Fruit fly (Drosophila melanogaster) whole organism, embryonic: ENCODE results near the gene Cdc42.
A peak's percentile ranks its signal among the peaks of the same experiment; 100 is the strongest.

Source experiments
- Aef1 ChIP-seq: fragments of 200-800 bp; sonication (Bioruptor generic); IDR thresholded peaks from 3 replicates; pipeline ENCODE4 v1.3.6; 2022; ENCODE audit warnings: missing biosample characterization, missing genetic modification characterization
- Bteb2 ChIP-seq: fragments of 200-800 bp; sonication (Bioruptor generic); optimal IDR thresholded peaks from 2 replicates; lab custom pipeline; 2016; ENCODE audit warnings: missing biosample characterization, missing genetic modification characterization
- CG10366 ChIP-seq: fragments of 200-800 bp; sonication (Bioruptor generic); IDR thresholded peaks from 2 replicates; pipeline ENCODE4 v1.3.6; 2022; ENCODE audit warnings: missing biosample characterization, missing genetic modification characterization
- CG10462 ChIP-seq: fragments of 200-800 bp; sonication (Bioruptor generic); optimal IDR thresholded peaks from 2 replicates; lab custom pipeline; 2016; ENCODE audit warnings: missing biosample characterization, missing genetic modification characterization
- CG10565 ChIP-seq: fragments of 200-800 bp; sonication (Bioruptor generic); optimal IDR thresholded peaks from 3 replicates; lab custom pipeline; 2016; ENCODE audit warnings: missing biosample characterization, mild to moderate bottlenecking, missing genetic modification characterization
- CG12155 ChIP-seq: fragments of 200-800 bp; sonication (Bioruptor generic); optimal IDR thresholded peaks from 3 replicates; lab custom pipeline; 2016; ENCODE audit warnings: missing biosample characterization, missing genetic modification characterization
- CG1233 ChIP-seq: fragments of 200-800 bp; sonication (Bioruptor generic); optimal IDR thresholded peaks from 4 replicates; lab custom pipeline; 2018; ENCODE audit warnings: missing biosample characterization, mild to moderate bottlenecking, missing genetic modification characterization
- CG12744 ChIP-seq: fragments of 200-800 bp; sonication (Bioruptor generic); optimal IDR thresholded peaks from 2 replicates; lab custom pipeline; 2016; ENCODE audit warnings: missing biosample characterization, missing genetic modification characterization
- CG13123 ChIP-seq: fragments of 200-800 bp; sonication (Bioruptor generic); optimal IDR thresholded peaks from 2 replicates; lab custom pipeline; 2016; ENCODE audit warnings: missing biosample characterization, missing genetic modification characterization
- CG13296 ChIP-seq: fragments of 200-800 bp; sonication (Bioruptor generic); optimal IDR thresholded peaks from 3 replicates; lab custom pipeline; 2018; ENCODE audit warnings: missing biosample characterization, mild to moderate bottlenecking, missing genetic modification characterization
- CG15479 ChIP-seq: fragments of 200-800 bp; sonication (Bioruptor generic); optimal IDR thresholded peaks from 3 replicates; lab custom pipeline; 2019; ENCODE audit warnings: missing biosample characterization, mild to moderate bottlenecking, missing genetic modification characterization, moderate library complexity
- CG1647 ChIP-seq: fragments of 200-800 bp; sonication (Bioruptor generic); optimal IDR thresholded peaks from 3 replicates; lab custom pipeline; 2016; ENCODE audit warnings: missing biosample characterization, missing genetic modification characterization
- CG16779 ChIP-seq: fragments of 200-800 bp; sonication (Bioruptor generic); IDR thresholded peaks from 2 replicates; pipeline ENCODE4 v1.3.6; 2022; ENCODE audit warnings: missing biosample characterization, missing genetic modification characterization
- CG17361 ChIP-seq: fragments of 200-800 bp; sonication (Bioruptor generic); IDR thresholded peaks from 3 replicates; pipeline ENCODE4 v1.3.6; 2022; ENCODE audit warnings: missing biosample characterization, missing genetic modification characterization
- CG2875 ChIP-seq: fragments of 200-800 bp; sonication (Bioruptor generic); optimal IDR thresholded peaks from 2 replicates; lab custom pipeline; 2017; ENCODE audit warnings: missing biosample characterization, mild to moderate bottlenecking, missing genetic modification characterization, missing genetic modification reagents
- CG30403 ChIP-seq: fragments of 200-800 bp; sonication (Bioruptor generic); optimal IDR thresholded peaks from 3 replicates; lab custom pipeline; 2016; ENCODE audit warnings: missing biosample characterization, missing genetic modification characterization
- CG4282 ChIP-seq: fragments of 200-800 bp; sonication (Bioruptor generic); optimal IDR thresholded peaks from 2 replicates; lab custom pipeline; 2016; ENCODE audit warnings: missing biosample characterization, missing genetic modification characterization
- CG4404 ChIP-seq: fragments of 200-800 bp; sonication (Bioruptor generic); IDR thresholded peaks from 2 replicates; pipeline ENCODE4 v1.3.6; 2022; ENCODE audit warnings: missing biosample characterization, missing genetic modification characterization
- CG8281 ChIP-seq: fragments of 200-800 bp; sonication (Bioruptor generic); optimal IDR thresholded peaks from 2 replicates; lab custom pipeline; 2018; ENCODE audit warnings: missing biosample characterization, mild to moderate bottlenecking, missing genetic modification characterization, moderate library complexity
- CG9437 ChIP-seq: fragments of 200-800 bp; sonication (Bioruptor generic); optimal IDR thresholded peaks from 2 replicates; lab custom pipeline; 2018; ENCODE audit warnings: missing biosample characterization, mild to moderate bottlenecking, missing genetic modification characterization
- CkIIα-i1 ChIP-seq: fragments of 200-800 bp; sonication (Bioruptor generic); IDR thresholded peaks from 2 replicates; pipeline ENCODE4 v1.3.6; 2022; ENCODE audit warnings: missing biosample characterization, missing genetic modification characterization
- Elba2 ChIP-seq: fragments of 200-800 bp; sonication (Bioruptor generic); optimal IDR thresholded peaks from 3 replicates; lab custom pipeline; 2016; ENCODE audit warnings: missing biosample characterization, missing genetic modification characterization
- Gug ChIP-seq: fragments of 200-800 bp; sonication (Bioruptor generic); IDR thresholded peaks from 4 replicates; pipeline ENCODE4 v1.3.6; 2022; ENCODE audit warnings: missing biosample characterization, missing genetic modification characterization
- HLH3B ChIP-seq: fragments of 200-800 bp; sonication (Bioruptor generic); IDR thresholded peaks from 2 replicates; pipeline ENCODE4 v1.3.6; 2022; ENCODE audit warnings: missing biosample characterization, missing genetic modification characterization
- Hey ChIP-seq: fragments of 200-800 bp; sonication (Bioruptor generic); optimal IDR thresholded peaks from 3 replicates; lab custom pipeline; 2018; ENCODE audit warnings: missing biosample characterization, mild to moderate bottlenecking, missing genetic modification characterization
- Hr39 ChIP-seq: fragments of >200 bp; optimal IDR thresholded peaks from 2 replicates; lab custom pipeline; 2017
- Lpt ChIP-seq: fragments of >200 bp; optimal IDR thresholded peaks from 2 replicates; lab custom pipeline; 2018; ENCODE audit warnings: missing biosample characterization, missing genetic modification characterization
- Nf-YA ChIP-seq: fragments of 200-800 bp; sonication (Bioruptor generic); IDR thresholded peaks from 2 replicates; pipeline ENCODE4 v1.3.6; 2022; ENCODE audit warnings: missing biosample characterization, missing genetic modification characterization
- Nf-YB ChIP-seq: fragments of 200-800 bp; sonication (Bioruptor generic); optimal IDR thresholded peaks from 3 replicates; lab custom pipeline; 2019; ENCODE audit warnings: missing biosample characterization, mild to moderate bottlenecking, missing genetic modification characterization, moderate library complexity
- NfI ChIP-seq: fragments of 200-800 bp; sonication (Bioruptor generic); optimal IDR thresholded peaks from 3 replicates; lab custom pipeline; 2018; ENCODE audit warnings: missing biosample characterization, mild to moderate bottlenecking, missing genetic modification characterization, moderate library complexity
- Sry-δ ChIP-seq: fragments of 200-800 bp; sonication (Bioruptor generic); optimal IDR thresholded peaks from 2 replicates; lab custom pipeline; 2016; ENCODE audit warnings: missing biosample characterization, missing genetic modification characterization
- bcd ChIP-seq: fragments of 200-800 bp; sonication (Bioruptor generic); optimal IDR thresholded peaks from 2 replicates; lab custom pipeline; 2017; ENCODE audit warnings: missing biosample characterization, mild to moderate bottlenecking, missing genetic modification characterization
- chinmo ChIP-seq: fragments of 200-800 bp; sonication (Bioruptor generic); IDR thresholded peaks from 4 replicates; pipeline ENCODE4 v1.3.6; 2022; ENCODE audit warnings: missing biosample characterization, missing genetic modification characterization; ENCODE audit not compliant: partially characterized antibody
- crp ChIP-seq, 2 experiments: fragments of 200-800 bp; sonication (Bioruptor generic); optimal IDR thresholded peaks; 2 replicates in 1 of 2; 3 replicates in 1 of 2; lab custom pipeline; 2017; ENCODE audit warnings: missing biosample characterization in 2 of 2, missing genetic modification characterization in 2 of 2, mild to moderate bottlenecking in 1 of 2, moderate library complexity in 1 of 2
- dmrt99B ChIP-seq: fragments of 200-800 bp; sonication (Bioruptor generic); optimal IDR thresholded peaks from 2 replicates; lab custom pipeline; 2018; ENCODE audit warnings: missing biosample characterization, mild to moderate bottlenecking, missing genetic modification characterization, moderate library complexity
- dpn ChIP-seq, 2 experiments: fragments of 200-800 bp; sonication (Bioruptor generic); optimal IDR thresholded peaks; 3 replicates each; lab custom pipeline; 2016; ENCODE audit warnings: missing biosample characterization in 2 of 2, missing genetic modification characterization in 2 of 2
- fd64A ChIP-seq: fragments of 200-800 bp; sonication (Bioruptor generic); optimal IDR thresholded peaks from 3 replicates; lab custom pipeline; 2018; ENCODE audit warnings: missing biosample characterization, mild to moderate bottlenecking, missing genetic modification characterization
- gem ChIP-seq: fragments of 200-800 bp; sonication (Bioruptor generic); optimal IDR thresholded peaks from 2 replicates; lab custom pipeline; 2019; ENCODE audit warnings: missing biosample characterization, mild to moderate bottlenecking, missing genetic modification characterization, moderate library complexity
- grau ChIP-seq: fragments of 200-800 bp; optimal IDR thresholded peaks from 3 replicates; lab custom pipeline; 2019; ENCODE audit warnings: missing biosample characterization, mild to moderate bottlenecking, missing genetic modification characterization, moderate library complexity
- maf-S ChIP-seq: fragments of 200-800 bp; sonication (Bioruptor generic); optimal IDR thresholded peaks from 2 replicates; lab custom pipeline; 2016; ENCODE audit warnings: missing biosample characterization, missing genetic modification characterization
- mld ChIP-seq: fragments of 200-800 bp; sonication (Bioruptor generic); IDR thresholded peaks from 3 replicates; pipeline ENCODE4 v1.3.6; 2022; ENCODE audit warnings: missing biosample characterization, missing genetic modification characterization; ENCODE audit not compliant: partially characterized antibody
- nerfin-1 ChIP-seq: fragments of 200-800 bp; sonication (Bioruptor generic); optimal IDR thresholded peaks from 3 replicates; lab custom pipeline; 2019; ENCODE audit warnings: missing biosample characterization, mild to moderate bottlenecking, missing genetic modification characterization, moderate library complexity
- peb ChIP-seq: fragments of 200-800 bp; sonication (Bioruptor generic); IDR thresholded peaks from 2 replicates; pipeline ENCODE4 v1.3.6; 2022; ENCODE audit warnings: missing biosample characterization, missing genetic modification characterization
- pho ChIP-seq: fragments of 200-800 bp; sonication (Bioruptor generic); optimal IDR thresholded peaks from 2 replicates; lab custom pipeline; 2016; ENCODE audit warnings: missing biosample characterization, missing genetic modification characterization
- run ChIP-seq: fragments of 200-800 bp; sonication (Bioruptor generic); optimal IDR thresholded peaks from 3 replicates; lab custom pipeline; 2018; ENCODE audit warnings: missing biosample characterization, mild to moderate bottlenecking, missing genetic modification characterization
- seq ChIP-seq: fragments of 200-800 bp; sonication (Bioruptor generic); IDR thresholded peaks from 2 replicates; pipeline ENCODE4 v1.3.6; 2022; ENCODE audit warnings: missing biosample characterization, missing genetic modification characterization
- slou ChIP-seq: fragments of 200-800 bp; sonication (Bioruptor generic); optimal IDR thresholded peaks from 3 replicates; lab custom pipeline; 2016; ENCODE audit warnings: missing biosample characterization, missing genetic modification characterization
- tin ChIP-seq: fragments of 200-800 bp; sonication (Bioruptor generic); optimal IDR thresholded peaks from 3 replicates; lab custom pipeline; 2016; ENCODE audit warnings: missing biosample characterization, missing genetic modification characterization
- tio ChIP-seq: fragments of 200-800 bp; sonication (Bioruptor generic); optimal IDR thresholded peaks from 2 replicates; lab custom pipeline; 2017; ENCODE audit warnings: missing biosample characterization, missing genetic modification characterization, inconsistent platforms
- vvl ChIP-seq: fragments of 200-800 bp; sonication (Bioruptor generic); IDR thresholded peaks from 2 replicates; pipeline ENCODE4 v1.3.6; 2022; ENCODE audit warnings: missing biosample characterization, missing genetic modification characterization
- zen2 ChIP-seq: fragments of 200-800 bp; sonication (Bioruptor generic); IDR thresholded peaks from 3 replicates; pipeline ENCODE4 v1.3.6; 2022; ENCODE audit warnings: missing biosample characterization, missing genetic modification characterization; ENCODE audit not compliant: partially characterized antibody
- zf30C ChIP-seq: fragments of 200-800 bp; sonication (Bioruptor generic); optimal IDR thresholded peaks from 3 replicates; lab custom pipeline; 2018; ENCODE audit warnings: missing biosample characterization, mild to moderate bottlenecking, missing genetic modification characterization

Gene Cdc42

DNA sequence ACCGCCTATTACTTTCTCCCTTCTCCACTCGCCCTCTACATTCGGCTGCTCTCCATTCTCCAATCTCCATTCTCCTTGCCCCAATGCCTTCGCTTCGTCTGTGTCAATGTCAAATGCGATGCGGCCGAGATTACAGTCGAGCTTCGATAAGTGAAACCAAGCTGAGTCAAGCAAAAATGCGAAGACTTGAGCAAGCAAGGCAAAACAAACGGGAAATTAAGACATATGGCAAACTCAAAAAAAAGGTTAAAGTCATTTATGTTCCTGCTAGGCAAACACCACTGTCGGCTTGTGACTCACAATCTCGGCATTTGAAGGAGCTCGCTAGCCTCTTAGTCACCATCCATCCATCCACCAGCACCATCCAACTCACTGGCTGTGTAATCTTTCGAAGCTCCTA is 28.5 kb upstream of the Cdc42 start (continued):
- TF ChIP-seq HLH3B (GFP tag; lab: Robert Waterston, UW) (peak; percentile 91), Hr39 (lab: Kevin White, UChicago) (no peak), Lpt (GFP tag; lab: Kevin White, UChicago) (no peak), CG8281 (tag; lab: Kevin White, UChicago) (peak; percentile 86), Nf-YA (peak; percentile 85), slou (peak; percentile 90), CG10462 (peak; percentile 94), CG1233 (peak; percentile 91), zf30C (no peak), Aef1 (GFP tag; lab: Robert Waterston, UW) (peak; percentile 93), dmrt99B (tag; lab: Kevin White, UChicago) (peak; percentile 93), seq (GFP tag; lab: Robert Waterston, UW) (peak; percentile 95), CG4282 (GFP tag; lab: Kevin White, UChicago) (peak; percentile 80), CG12744 (GFP tag; lab: Kevin White, UChicago) (peak; percentile 88), peb (GFP tag; lab: Robert Waterston, UW) (peak; percentile 88), mld (GFP tag; lab: Robert Waterston, UW) (no peak), maf-S (peak; percentile 97), CG30403 (peak; percentile 97), CG4404 (peak; percentile 92), CG13296 (GFP tag; lab: Kevin White, UChicago) (peak; percentile 87), CG17361 (GFP tag; lab: Robert Waterston, UW) (peak; percentile 92), Nf-YB (GFP tag; lab: Kevin White, UChicago) (peak; percentile 84), grau (tag; lab: Kevin White, UChicago) (peak; percentile 100), fd64A (GFP tag; lab: Kevin White, UChicago) (peak; percentile 85), CkIIα-i1 (GFP tag; lab: Robert Waterston, UW) (peak; percentile 32; the same call in 1 of the 2 replicates), Gug (GFP tag; lab: Robert Waterston, UW) (peak; percentile 95), crp (GFP tag; optimal IDR thresholded peaks at IDR 0.05; lab: Kevin White, UChicago) (peak in 1 of 2 experiments; percentile 64), CG13123 (GFP tag; lab: Kevin White, UChicago) (peak; percentile 95), pho (GFP tag; lab: Kevin White, UChicago) (peak; percentile 96), CG10565 (GFP tag; lab: Kevin White, UChicago) (peak; percentile 90), tin (GFP tag; lab: Kevin White, UChicago) (peak; percentile 97), tio (GFP tag; lab: Kevin White, UChicago) (peak; percentile 96), chinmo (no peak), zen2 (GFP tag; lab: Robert Waterston, UW) (no peak), Sry-δ (GFP tag; lab: Kevin White, UChicago) (peak; percentile 68), CG16779 (GFP tag; lab: Robert Waterston, UW) (peak; percentile 90), Bteb2 (peak; percentile 95), CG12155 (GFP tag; lab: Kevin White, UChicago) (peak; percentile 95), Hey (peak; percentile 89), NfI (GFP tag; lab: Kevin White, UChicago) (peak; percentile 98), Elba2 (GFP tag; lab: Kevin White, UChicago) (peak; percentile 69), CG9437 (peak; percentile 86), CG1647 (GFP tag; lab: Kevin White, UChicago) (peak; percentile 94), run (tag; lab: Kevin White, UChicago) (peak; percentile 84), CG10366 (GFP tag; lab: Robert Waterston, UW) (peak; percentile 97), nerfin-1 (tag; lab: Kevin White, UChicago) (peak; percentile 87), dpn (GFP tag; optimal IDR thresholded peaks at IDR 0.05; lab: Kevin White, UChicago) (peak; percentile 98), gem (peak; percentile 97), CG15479 (GFP tag; lab: Kevin White, UChicago) (no peak), vvl (GFP tag; lab: Robert Waterston, UW) (peak; percentile 98), CG2875 (GFP tag; lab: Kevin White, UChicago) (peak; percentile 96), bcd (GFP tag; lab: Kevin White, UChicago) (peak; percentile 91)
